Fruit fly (Drosophila melanogaster) whole organism, prepupa: ENCODE measurements around the gene ATPsynD.

Experiments
- Blimp-1 ChIP-seq: fragments of 200-800 bp; sonication (Bioruptor generic); optimal IDR thresholded peaks from 3 replicates; lab custom pipeline; 2017; ENCODE audit warnings: missing biosample characterization, missing genetic modification characterization, mild to moderate bottlenecking, moderate library complexity, missing genetic modification reagents
- CG11294 ChIP-seq: fragments of 200-800 bp; sonication (Bioruptor generic); IDR thresholded peaks from 2 replicates; pipeline ENCODE4 v1.3.6; 2022; ENCODE audit warnings: missing biosample characterization, missing genetic modification characterization
- CG11902 ChIP-seq: fragments of 200-800 bp; sonication (Bioruptor generic); optimal IDR thresholded peaks from 3 replicates; lab custom pipeline; 2016; ENCODE audit warnings: missing biosample characterization, missing genetic modification characterization
- CG15336 ChIP-seq: fragments of 200-800 bp; sonication (Bioruptor generic); IDR thresholded peaks from 2 replicates; pipeline ENCODE4 v1.3.6; 2022; ENCODE audit warnings: missing biosample characterization, missing genetic modification characterization
- CG1621 ChIP-seq: fragments of 200-800 bp; sonication (Bioruptor generic); optimal IDR thresholded peaks from 3 replicates; lab custom pipeline; 2018; ENCODE audit warnings: missing biosample characterization, mild to moderate bottlenecking, missing genetic modification characterization
- CG16779 ChIP-seq: fragments of 200-800 bp; sonication (Bioruptor generic); optimal IDR thresholded peaks from 3 replicates; lab custom pipeline; 2017; ENCODE audit warnings: missing biosample characterization, mild to moderate bottlenecking, missing genetic modification characterization
- CG3032 ChIP-seq: fragments of 200-800 bp; optimal IDR thresholded peaks from 2 replicates; lab custom pipeline; 2019; ENCODE audit warnings: missing biosample characterization, mild to moderate bottlenecking, missing genetic modification characterization, moderate library complexity
- CG31627 ChIP-seq: fragments of 200-800 bp; sonication (Bioruptor generic); optimal IDR thresholded peaks from 3 replicates; lab custom pipeline; 2016; ENCODE audit warnings: missing biosample characterization, missing genetic modification characterization
- CG32006 ChIP-seq: fragments of 200-800 bp; sonication (Bioruptor generic); optimal IDR thresholded peaks from 3 replicates; lab custom pipeline; 2017; ENCODE audit warnings: missing biosample characterization, mild to moderate bottlenecking, missing genetic modification characterization
- CG34406 ChIP-seq: fragments of 200-800 bp; sonication (Bioruptor generic); optimal IDR thresholded peaks from 3 replicates; lab custom pipeline; 2016; ENCODE audit warnings: missing biosample characterization, missing genetic modification characterization
- CG3919 ChIP-seq: fragments of 200-800 bp; sonication (Bioruptor generic); optimal IDR thresholded peaks from 3 replicates; lab custom pipeline; 2016; ENCODE audit warnings: missing biosample characterization, missing genetic modification characterization
- CG6163 ChIP-seq: fragments of 200-800 bp; sonication (Bioruptor generic); IDR thresholded peaks from 3 replicates; pipeline ENCODE4 v1.3.6; 2022; ENCODE audit warnings: missing biosample characterization, missing genetic modification characterization
- CG6276 ChIP-seq: fragments of 200-800 bp; sonication (Bioruptor generic); optimal IDR thresholded peaks from 2 replicates; lab custom pipeline; 2017; ENCODE audit warnings: missing biosample characterization, mild to moderate bottlenecking, missing genetic modification characterization
- CG6808 ChIP-seq: fragments of 200-800 bp; sonication (Bioruptor generic); optimal IDR thresholded peaks from 3 replicates; lab custom pipeline; 2017; ENCODE audit warnings: missing biosample characterization, missing genetic modification characterization, mild to moderate bottlenecking, moderate library complexity, missing genetic modification reagents
- CG6854 ChIP-seq: fragments of 200-800 bp; sonication (Bioruptor generic); optimal IDR thresholded peaks from 2 replicates; lab custom pipeline; 2017; ENCODE audit warnings: missing biosample characterization, mild to moderate bottlenecking, missing genetic modification characterization
- CG7368 ChIP-seq: fragments of 200-800 bp; sonication (Bioruptor generic); optimal IDR thresholded peaks from 3 replicates; lab custom pipeline; 2016; ENCODE audit warnings: missing biosample characterization, missing genetic modification characterization
- CG8319 ChIP-seq: fragments of 200-800 bp; sonication (Bioruptor generic); optimal IDR thresholded peaks from 3 replicates; lab custom pipeline; 2016; ENCODE audit warnings: missing biosample characterization, missing genetic modification characterization
- CG8632 ChIP-seq: fragments of 200-800 bp; sonication (Bioruptor generic); optimal IDR thresholded peaks from 3 replicates; lab custom pipeline; 2016; ENCODE audit warnings: missing biosample characterization, missing genetic modification characterization
- CG9139 ChIP-seq: fragments of 200-800 bp; sonication (Bioruptor generic); optimal IDR thresholded peaks from 3 replicates; lab custom pipeline; 2017; ENCODE audit warnings: missing biosample characterization, mild to moderate bottlenecking, missing genetic modification characterization
- Eip75B ChIP-seq: fragments of 200-800 bp; sonication (Bioruptor generic); optimal IDR thresholded peaks from 3 replicates; lab custom pipeline; 2016; ENCODE audit warnings: missing biosample characterization, missing genetic modification characterization
- Eip78C ChIP-seq: fragments of 200-800 bp; sonication (Bioruptor generic); peaks from one replicate; lab custom pipeline; 2016; ENCODE audit warnings: missing biosample characterization, missing genetic modification characterization
- Eip93F ChIP-seq: fragments of 200-800 bp; sonication (Bioruptor generic); optimal IDR thresholded peaks from 2 replicates; lab custom pipeline; 2016; ENCODE audit warnings: missing biosample characterization, mild to moderate bottlenecking, missing genetic modification characterization
- Hr38 ChIP-seq: sonication (Bioruptor generic); optimal IDR thresholded peaks from 2 replicates; lab custom pipeline; 2016; ENCODE audit warnings: missing biosample characterization, missing genetic modification characterization
- Hr39 ChIP-seq: fragments of 200-800 bp; sonication (Bioruptor generic); optimal IDR thresholded peaks from 2 replicates; lab custom pipeline; 2016; ENCODE audit warnings: missing biosample characterization, missing genetic modification characterization
- Hr4 ChIP-seq: fragments of 200-800 bp; sonication (Bioruptor generic); optimal IDR thresholded peaks from 3 replicates; lab custom pipeline; 2016; ENCODE audit warnings: missing biosample characterization, missing genetic modification characterization
- Lpt ChIP-seq: fragments of 200-800 bp; sonication (Bioruptor generic); optimal IDR thresholded peaks from 3 replicates; lab custom pipeline; 2016; ENCODE audit warnings: missing biosample characterization, missing genetic modification characterization
- Met ChIP-seq: fragments of 200-800 bp; sonication (Bioruptor generic); optimal IDR thresholded peaks from 3 replicates; lab custom pipeline; 2016; ENCODE audit warnings: missing biosample characterization, missing genetic modification characterization
- Sox102F ChIP-seq: fragments of 200-800 bp; sonication (Bioruptor generic); optimal IDR thresholded peaks from 2 replicates; lab custom pipeline; 2016; ENCODE audit warnings: missing biosample characterization, mild to moderate bottlenecking, missing genetic modification characterization
- Sox14 ChIP-seq: fragments of 200-800 bp; sonication (Bioruptor generic); optimal IDR thresholded peaks from 3 replicates; lab custom pipeline; 2016; ENCODE audit warnings: missing biosample characterization, missing genetic modification characterization
- Sox15 ChIP-seq: fragments of 200-800 bp; sonication (Bioruptor generic); optimal IDR thresholded peaks from 3 replicates; lab custom pipeline; 2016; ENCODE audit warnings: missing biosample characterization, missing genetic modification characterization
- achi ChIP-seq: fragments of 200-800 bp; sonication (Bioruptor generic); optimal IDR thresholded peaks from 3 replicates; lab custom pipeline; 2016; ENCODE audit warnings: missing biosample characterization, missing genetic modification characterization
- acj6 ChIP-seq: fragments of 200-800 bp; sonication (Bioruptor generic); optimal IDR thresholded peaks from 3 replicates; lab custom pipeline; 2016; ENCODE audit warnings: missing biosample characterization, missing genetic modification characterization
- cyc ChIP-seq: fragments of 200-800 bp; sonication (Bioruptor generic); optimal IDR thresholded peaks from 3 replicates; lab custom pipeline; 2016; ENCODE audit warnings: missing biosample characterization, missing genetic modification characterization
- dac ChIP-seq: fragments of 200-800 bp; sonication (Bioruptor generic); optimal IDR thresholded peaks from 2 replicates; lab custom pipeline; 2017; ENCODE audit warnings: missing biosample characterization, mild to moderate bottlenecking, missing genetic modification characterization
- dsx ChIP-seq: fragments of 200-800 bp; optimal IDR thresholded peaks from 3 replicates; lab custom pipeline; 2019; ENCODE audit warnings: missing biosample characterization, mild to moderate bottlenecking, missing genetic modification characterization, moderate library complexity; ENCODE audit not compliant: poor library complexity, severe bottlenecking
- eg ChIP-seq: fragments of 200-800 bp; sonication (Bioruptor generic); IDR thresholded peaks from 3 replicates; pipeline ENCODE4 v1.3.6; 2022; ENCODE audit warnings: missing biosample characterization, missing genetic modification characterization
- esn ChIP-seq: fragments of 200-800 bp; sonication (Bioruptor generic); optimal IDR thresholded peaks from 2 replicates; lab custom pipeline; 2016; ENCODE audit warnings: missing biosample characterization, mild to moderate bottlenecking, missing genetic modification characterization, moderate library complexity
- fd59A ChIP-seq: fragments of 200-800 bp; sonication (Bioruptor generic); optimal IDR thresholded peaks from 2 replicates; lab custom pipeline; 2017; ENCODE audit warnings: missing biosample characterization, mild to moderate bottlenecking, missing genetic modification characterization, missing genetic modification reagents
- fd85E ChIP-seq: fragments of 200-800 bp; sonication (Bioruptor generic); optimal IDR thresholded peaks from 3 replicates; lab custom pipeline; 2016; ENCODE audit warnings: missing biosample characterization, missing genetic modification characterization
- fkh ChIP-seq: fragments of 200-800 bp; sonication (Bioruptor generic); optimal IDR thresholded peaks from 3 replicates; lab custom pipeline; 2017; ENCODE audit warnings: missing biosample characterization, mild to moderate bottlenecking, missing genetic modification characterization, moderate library complexity
- net ChIP-seq: fragments of 200-800 bp; sonication (Bioruptor generic); optimal IDR thresholded peaks from 3 replicates; lab custom pipeline; 2016; ENCODE audit warnings: missing biosample characterization, missing genetic modification characterization
- pdm3 ChIP-seq: fragments of 200-800 bp; sonication (Bioruptor generic); optimal IDR thresholded peaks from 3 replicates; lab custom pipeline; 2016; ENCODE audit warnings: missing biosample characterization, missing genetic modification characterization
- salr ChIP-seq, 2 experiments: fragments of 200-800 bp; sonication (Bioruptor generic); optimal IDR thresholded peaks; 3 replicates each; lab custom pipeline; 2016 to 2018; ENCODE audit warnings: missing biosample characterization in 2 of 2, missing genetic modification characterization in 2 of 2, mild to moderate bottlenecking in 1 of 2
- spab ChIP-seq: fragments of 200-800 bp; sonication (Bioruptor generic); optimal IDR thresholded peaks from 2 replicates; lab custom pipeline; 2017; ENCODE audit warnings: missing biosample characterization, mild to moderate bottlenecking, missing genetic modification characterization, missing genetic modification reagents
- ss ChIP-seq, 2 experiments: fragments of 200-800 bp; sonication (Bioruptor generic); optimal IDR thresholded peaks; 2 replicates in 1 of 2; 3 replicates in 1 of 2; lab custom pipeline; 2017 to 2018; ENCODE audit warnings: mild to moderate bottlenecking in 2 of 2, missing biosample characterization in 2 of 2, missing genetic modification characterization in 2 of 2, moderate library complexity in 1 of 2
- svp ChIP-seq: fragments of 200-800 bp; sonication (Bioruptor generic); peaks from one replicate; lab custom pipeline; 2016; ENCODE audit warnings: missing biosample characterization, missing genetic modification characterization
- topi ChIP-seq: fragments of 200-800 bp; sonication (Bioruptor generic); optimal IDR thresholded peaks from 3 replicates; lab custom pipeline; 2016; ENCODE audit warnings: missing biosample characterization, missing genetic modification characterization
- vri ChIP-seq: fragments of 200-800 bp; sonication (Bioruptor generic); optimal IDR thresholded peaks from 3 replicates; lab custom pipeline; 2016; ENCODE audit warnings: missing biosample characterization, mild to moderate bottlenecking, missing genetic modification characterization

ATPsynD gene

dm6 chr3R:19056884-19057283 is 37.9 kb upstream of the ATPsynD start (continued):
- TF ChIP-seq Eip93F (no peak), CG9139 (GFP tag; lab: Kevin White, UChicago) (peak; percentile 2), eg (GFP tag; lab: Robert Waterston, UW) (no peak), Eip75B (GFP tag; lab: Kevin White, UChicago) (peak; percentile 0), CG3919 (GFP tag; lab: Kevin White, UChicago) (no peak), CG6276 (GFP tag; lab: Kevin White, UChicago) (no peak), vri (GFP tag; lab: Kevin White, UChicago) (no peak), Met (GFP tag; lab: Kevin White, UChicago) (no peak), dac (GFP tag; lab: Kevin White, UChicago) (no peak), pdm3 (no peak), Hr38 (GFP tag; lab: Kevin White, UChicago) (no peak), spab (GFP tag; lab: Kevin White, UChicago) (peak; percentile 4), CG11902 (GFP tag; lab: Kevin White, UChicago) (no peak), CG6808 (GFP tag; lab: Kevin White, UChicago) (no peak), Lpt (GFP tag; lab: Kevin White, UChicago) (no peak), topi (GFP tag; lab: Kevin White, UChicago) (no peak), fkh (peak; percentile 69), Eip78C (peak; percentile 66), CG15336 (GFP tag; lab: Robert Waterston, UW) (no peak), ss (GFP tag; optimal IDR thresholded peaks at IDR 0.05; lab: Kevin White, UChicago) (peak; percentile 39 to 51), CG1621 (tag; lab: Kevin White, UChicago) (peak; percentile 8), CG16779 (tag; lab: Kevin White, UChicago) (no peak), acj6 (GFP tag; lab: Kevin White, UChicago) (no peak), CG3032 (tag; lab: Kevin White, UChicago) (no peak), Blimp-1 (GFP tag; lab: Kevin White, UChicago) (no peak), fd59A (GFP tag; lab: Kevin White, UChicago) (no peak), Sox102F (GFP tag; lab: Kevin White, UChicago) (no peak), net (GFP tag; lab: Kevin White, UChicago) (peak; percentile 15), fd85E (GFP tag; lab: Kevin White, UChicago) (no peak)

- TF ChIP-seq spab (GFP tag; lab: Kevin White, UChicago) (no peak), CG15336 (GFP tag; lab: Robert Waterston, UW) (peak; percentile 56), CG8319 (no peak), dsx (GFP tag; lab: Kevin White, UChicago) (peak; percentile 20), fd85E (GFP tag; lab: Kevin White, UChicago) (no peak), CG8632 (no peak), CG6163 (GFP tag; lab: Robert Waterston, UW) (no peak), fkh (no peak), Hr39 (no peak), Lpt (GFP tag; lab: Kevin White, UChicago) (no peak), fd59A (GFP tag; lab: Kevin White, UChicago) (no peak), Hr4 (GFP tag; lab: Kevin White, UChicago) (peak; percentile 0), Sox14 (no peak), net (GFP tag; lab: Kevin White, UChicago) (no peak), Eip78C (peak; percentile 61), CG6854 (no peak), salr (GFP tag; optimal IDR thresholded peaks at IDR 0.05; lab: Kevin White, UChicago) (no peak), Blimp-1 (GFP tag; lab: Kevin White, UChicago) (no peak), pdm3 (no peak), CG16779 (tag; lab: Kevin White, UChicago) (no peak), Sox15 (GFP tag; lab: Kevin White, UChicago) (no peak), CG11294 (GFP tag; lab: Robert Waterston, UW) (no peak), CG34406 (GFP tag; lab: Kevin White, UChicago) (no peak), cyc (no peak), CG6276 (GFP tag; lab: Kevin White, UChicago) (no peak), ss (GFP tag; optimal IDR thresholded peaks at IDR 0.05; lab: Kevin White, UChicago) (no peak), Met (GFP tag; lab: Kevin White, UChicago) (no peak), svp (GFP tag; lab: Kevin White, UChicago) (peak; percentile 55), achi (GFP tag; lab: Kevin White, UChicago) (no peak), CG7368 (GFP tag; lab: Kevin White, UChicago) (no peak), CG1621 (tag; lab: Kevin White, UChicago) (no peak), CG32006 (GFP tag; lab: Kevin White, UChicago) (peak; percentile 26), CG11902 (GFP tag; lab: Kevin White, UChicago) (no peak), CG31627 (no peak), esn (no peak)
These were observed 36.4 kb upstream of the ATPsynD start for dm6 chr3R:19058384-19058783.
